Worm (Caenorhabditis elegans): ENCODE data around the gene Y52E8A.2.

DNA sequence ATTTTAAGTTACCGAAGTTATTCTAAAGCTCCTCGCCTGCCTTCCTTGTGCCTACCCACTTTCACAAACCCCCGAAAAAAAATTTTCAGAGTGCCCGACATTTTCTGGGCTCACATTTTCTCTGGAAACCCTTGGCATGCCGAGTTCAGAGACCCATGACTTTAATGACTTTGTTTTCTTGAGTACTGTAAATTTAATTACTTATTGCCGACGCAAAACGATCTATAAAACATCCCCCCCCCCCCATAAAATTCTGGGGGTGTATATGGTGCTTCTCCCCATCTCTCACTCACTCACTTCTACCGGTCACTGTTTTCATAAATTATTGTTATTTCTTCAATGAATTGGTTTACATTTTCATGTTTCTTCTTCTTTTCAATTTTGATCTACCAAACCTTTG, 47.3 kb downstream of the Y52E8A.2 start, which contains the start of gene try-9:
- TF ChIP-seq nhr-237 (tag; optimal IDR thresholded peaks at IDR 0.05) = no peak
- TF ChIP-seq R02D3.7 (tag; optimal IDR thresholded peaks at IDR 0.05) = no peak
- TF ChIP-seq skn-1 (tag; optimal IDR thresholded peaks at IDR 0.05) = no peak
- TF ChIP-seq zag-1 (tag; optimal IDR thresholded peaks at IDR 0.05) = no peak
- TF ChIP-seq unc-62 (GFP tag; optimal IDR thresholded peaks at IDR 0.05) = no peak
- no peak for TF ChIP-seq ZK546.5 (tag; optimal IDR thresholded peaks at IDR 0.05)
- no peak for TF ChIP-seq unc-55 (GFP tag; optimal IDR thresholded peaks at IDR 0.05)

Data from whole organism, L2 larva.